Fruit fly (Drosophila melanogaster): ENCODE results near the gene CG42675.

The CG42675 gene

DNA sequence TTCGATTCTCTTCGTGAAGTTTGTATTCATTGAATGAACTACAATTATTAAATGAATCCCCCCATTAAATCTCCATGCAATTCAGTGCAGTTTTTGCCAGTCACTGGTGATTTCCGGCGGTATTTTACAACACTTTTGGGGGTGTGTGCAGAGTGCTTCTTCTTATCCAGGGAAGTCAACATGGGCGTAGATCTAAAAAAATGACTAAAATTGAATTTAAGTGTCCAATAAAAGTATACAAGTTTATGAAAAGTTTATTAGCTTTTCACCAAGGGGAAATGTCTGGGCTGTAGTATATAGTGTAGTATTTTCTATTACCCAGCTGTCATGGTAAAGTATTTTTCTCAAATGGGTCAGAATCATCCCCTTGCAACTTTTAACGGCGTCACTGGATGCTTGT lies 21.9 kb upstream of the CG42675 start, which contains the start of gene Hpf1 (continued):
- peak; percentile 98 for TF ChIP-seq tio (GFP tag; optimal IDR thresholded peaks at IDR 0.05)
- peak; percentile 98 for TF ChIP-seq phol (tag; optimal IDR thresholded peaks at IDR 0.05)
- TF ChIP-seq GATAe (GFP tag; conservative IDR thresholded peaks at IDR 0.05) = peak; percentile 96
- peak; percentile 96 for TF ChIP-seq p53 (GFP tag; optimal IDR thresholded peaks at IDR 0.05)
- peak; percentile 97 for TF ChIP-seq CG4820 (GFP tag; optimal IDR thresholded peaks at IDR 0.05)
- peak; percentile 99 for TF ChIP-seq CG12659 (GFP tag; optimal IDR thresholded peaks at IDR 0.05)
- TF ChIP-seq nom (GFP tag; optimal IDR thresholded peaks at IDR 0.05) = peak; percentile 96
- TF ChIP-seq CG10431 (GFP tag; optimal IDR thresholded peaks at IDR 0.05) = peak; percentile 74
- peak; percentile 99 for TF ChIP-seq gem (tag; optimal IDR thresholded peaks at IDR 0.05)
- TF ChIP-seq Abd-B (GFP tag; optimal IDR thresholded peaks at IDR 0.05) = peak; percentile 98
- peak; percentile 87 for TF ChIP-seq TFAM (GFP tag; optimal IDR thresholded peaks at IDR 0.05)
- peak; percentile 99 for TF ChIP-seq CG18599 (GFP tag; optimal IDR thresholded peaks at IDR 0.05)
- peak; percentile 99 for TF ChIP-seq Meics (GFP tag; optimal IDR thresholded peaks at IDR 0.05)
- TF ChIP-seq CG12155 (GFP tag; optimal IDR thresholded peaks at IDR 0.05) = peak; percentile 98
- peak; percentile 99 for TF ChIP-seq CG14441 (GFP tag; IDR thresholded peaks at IDR 0.05)
- TF ChIP-seq vfl (GFP tag; optimal IDR thresholded peaks at IDR 0.05) = peak; percentile 98
- peak; percentile 96 for TF ChIP-seq peb (GFP tag; IDR thresholded peaks at IDR 0.05)
- peak; percentile 86 for TF ChIP-seq CG15073 (GFP tag; optimal IDR thresholded peaks at IDR 0.05)
- TF ChIP-seq Sry-β (GFP tag; optimal IDR thresholded peaks at IDR 0.05) = peak; percentile 65
- peak; percentile 97 for TF ChIP-seq wdn (GFP tag; IDR thresholded peaks at IDR 0.05)
- peak; percentile 97 for TF ChIP-seq gcm (GFP tag; optimal IDR thresholded peaks at IDR 0.05)
- peak; percentile 98 for TF ChIP-seq CG1602 (GFP tag; optimal IDR thresholded peaks at IDR 0.05)
- peak; percentile 4 for TF ChIP-seq Kr (GFP tag; optimal IDR thresholded peaks at IDR 0.05)
- peak; percentile 97 for TF ChIP-seq emc (GFP tag; optimal IDR thresholded peaks at IDR 0.05)
- peak; percentile 99 for TF ChIP-seq Oli (tag; optimal IDR thresholded peaks at IDR 0.05)
- TF ChIP-seq schlank (tag; optimal IDR thresholded peaks at IDR 0.05) = peak; percentile 98
- peak; percentile 98 for TF ChIP-seq CG11456 (GFP tag; IDR thresholded peaks at IDR 0.05)
- TF ChIP-seq h (optimal IDR thresholded peaks at IDR 0.05) = no peak
- TF ChIP-seq repo (GFP tag; optimal IDR thresholded peaks at IDR 0.05) = peak; percentile 97
- peak; percentile 98 for TF ChIP-seq Drgx (GFP tag; IDR thresholded peaks at IDR 0.05)
- peak; percentile 98 for TF ChIP-seq pum (GFP tag; optimal IDR thresholded peaks at IDR 0.05)
- peak; percentile 99 for TF ChIP-seq PHDP (tag; optimal IDR thresholded peaks at IDR 0.05)
- TF ChIP-seq CG11560 (tag; IDR thresholded peaks at IDR 0.05) = peak; percentile 90
- peak; percentile 88 for TF ChIP-seq CG14965 (GFP tag; optimal IDR thresholded peaks at IDR 0.05; ENCODE audit: borderline replicate concordance)
- peak; percentile 98 for TF ChIP-seq tx (GFP tag; optimal IDR thresholded peaks at IDR 0.05)
- peak; percentile 96 for TF ChIP-seq CG18476 (GFP tag; optimal IDR thresholded peaks at IDR 0.05)
- TF ChIP-seq ham (GFP tag; IDR thresholded peaks at IDR 0.05) = peak; percentile 93
- TF ChIP-seq dmrt99B (tag; optimal IDR thresholded peaks at IDR 0.05) = peak; percentile 98
- peak; percentile 98 for TF ChIP-seq CG12744 (GFP tag; optimal IDR thresholded peaks at IDR 0.05)
- TF ChIP-seq Myb (GFP tag; optimal IDR thresholded peaks at IDR 0.05) = peak; percentile 92
- TF ChIP-seq knrl (GFP tag; IDR thresholded peaks at IDR 0.05; ENCODE audit: partially characterized antibody) = no peak
- peak; percentile 80 for TF ChIP-seq CG7928 (GFP tag; optimal IDR thresholded peaks at IDR 0.05)
- peak; percentile 92 for TF ChIP-seq psq (GFP tag; optimal IDR thresholded peaks at IDR 0.05)
- TF ChIP-seq MESR4 (GFP tag; optimal IDR thresholded peaks at IDR 0.05) = peak; percentile 86
- peak; percentile 98 for TF ChIP-seq CG16863 (GFP tag; optimal IDR thresholded peaks at IDR 0.05)
- TF ChIP-seq B-H1 (GFP tag; IDR thresholded peaks at IDR 0.05) = peak; percentile 97
- peak; percentile 85 for TF ChIP-seq Deaf1 (tag; optimal IDR thresholded peaks at IDR 0.05)
- peak; percentile 98 for TF ChIP-seq CG9817 (tag; optimal IDR thresholded peaks at IDR 0.05)
- TF ChIP-seq mam (GFP tag; optimal IDR thresholded peaks at IDR 0.05) = peak; percentile 99
- TF ChIP-seq CG16813 (GFP tag; IDR thresholded peaks at IDR 0.05; ENCODE audit: partially characterized antibody) = no peak
- TF ChIP-seq Gsc (GFP tag; IDR thresholded peaks at IDR 0.05) = peak; percentile 92
